Fruit fly (Drosophila melanogaster) whole organism, embryonic: ENCODE data around the gene CG42835.

Source experiments
- Antp ChIP-seq: fragments of 200-800 bp; sonication (Bioruptor generic); optimal IDR thresholded peaks from 3 replicates; lab custom pipeline; 2016; ENCODE audit warnings: missing biosample characterization, missing genetic modification characterization
- CG10321 ChIP-seq: fragments of 200-800 bp; sonication (Bioruptor generic); IDR thresholded peaks from 2 replicates; pipeline ENCODE4 v1.3.6; 2022; ENCODE audit warnings: missing biosample characterization, missing genetic modification characterization
- CG11247 ChIP-seq: fragments of 200-800 bp; sonication (Bioruptor generic); IDR thresholded peaks from 2 replicates; pipeline ENCODE4 v1.3.6; 2022; ENCODE audit warnings: missing biosample characterization, missing genetic modification characterization
- CG11560 ChIP-seq: fragments of 200-800 bp; sonication (Bioruptor generic); IDR thresholded peaks from 3 replicates; pipeline ENCODE4 v1.3.6; 2022; ENCODE audit warnings: missing biosample characterization, missing genetic modification characterization
- CG14014 ChIP-seq: fragments of 200-800 bp; sonication (Bioruptor generic); IDR thresholded peaks from 2 replicates; pipeline ENCODE4 v1.3.6; 2022; ENCODE audit warnings: missing biosample characterization, missing genetic modification characterization
- CG15601 ChIP-seq: fragments of 200-800 bp; sonication (Bioruptor generic); optimal IDR thresholded peaks from 3 replicates; lab custom pipeline; 2019; ENCODE audit warnings: missing biosample characterization, mild to moderate bottlenecking, missing genetic modification characterization, moderate library complexity
- CG16863 ChIP-seq: fragments of 200-800 bp; sonication (Bioruptor generic); optimal IDR thresholded peaks from 3 replicates; lab custom pipeline; 2016; ENCODE audit warnings: missing biosample characterization, missing genetic modification characterization
- CG2889 ChIP-seq: fragments of 200-800 bp; sonication (Bioruptor generic); IDR thresholded peaks from 3 replicates; pipeline ENCODE4 v1.3.6; 2022; ENCODE audit warnings: missing biosample characterization, missing genetic modification characterization
- CG31441 ChIP-seq: fragments of 200-800 bp; sonication (Bioruptor generic); IDR thresholded peaks from 2 replicates; pipeline ENCODE4 v1.3.6; 2022; ENCODE audit warnings: missing biosample characterization, missing genetic modification characterization
- CG4424 ChIP-seq: fragments of 200-800 bp; sonication (Bioruptor generic); optimal IDR thresholded peaks from 3 replicates; lab custom pipeline; 2016; ENCODE audit warnings: missing biosample characterization, missing genetic modification characterization
- CG4707 ChIP-seq: fragments of 200-800 bp; sonication (Bioruptor generic); optimal IDR thresholded peaks from 2 replicates; lab custom pipeline; 2018; ENCODE audit warnings: missing biosample characterization, mild to moderate bottlenecking, missing genetic modification characterization, moderate library complexity
- CG6654 ChIP-seq: fragments of 200-800 bp; sonication (Bioruptor generic); optimal IDR thresholded peaks from 2 replicates; lab custom pipeline; 2017; ENCODE audit warnings: missing biosample characterization, mild to moderate bottlenecking, missing genetic modification characterization
- CG7786 ChIP-seq: fragments of 200-800 bp; sonication (Bioruptor generic); optimal IDR thresholded peaks from 2 replicates; lab custom pipeline; 2016; ENCODE audit warnings: missing biosample characterization, missing genetic modification characterization
- CG9876 ChIP-seq: fragments of 200-800 bp; sonication (Bioruptor generic); optimal IDR thresholded peaks from 2 replicates; lab custom pipeline; 2016; ENCODE audit warnings: missing biosample characterization, missing genetic modification characterization
- CHES-1-like ChIP-seq: fragments of 200-800 bp; sonication (Bioruptor generic); optimal IDR thresholded peaks from 2 replicates; lab custom pipeline; 2016; ENCODE audit warnings: missing biosample characterization, missing genetic modification characterization
- CrebB ChIP-seq: fragments of 200-800 bp; sonication (Bioruptor generic); optimal IDR thresholded peaks from 3 replicates; lab custom pipeline; 2018; ENCODE audit warnings: missing biosample characterization, mild to moderate bottlenecking, missing genetic modification characterization
- D19A ChIP-seq: fragments of 200-800 bp; optimal IDR thresholded peaks from 3 replicates; lab custom pipeline; 2019; ENCODE audit warnings: missing biosample characterization, mild to moderate bottlenecking, missing genetic modification characterization, moderate library complexity
- Dbx ChIP-seq: fragments of 200-800 bp; sonication (Bioruptor generic); IDR thresholded peaks from 3 replicates; pipeline ENCODE4 v1.3.6; 2022; ENCODE audit warnings: missing biosample characterization, missing genetic modification characterization
- Dip3 ChIP-seq: fragments of 200-800 bp; sonication (Bioruptor generic); optimal IDR thresholded peaks from 3 replicates; lab custom pipeline; 2016; ENCODE audit warnings: missing biosample characterization, missing genetic modification characterization
- Fer2 ChIP-seq: fragments of 200-800 bp; sonication (Bioruptor generic); optimal IDR thresholded peaks from 2 replicates; lab custom pipeline; 2018; ENCODE audit warnings: missing biosample characterization, mild to moderate bottlenecking, missing genetic modification characterization, moderate library complexity
- Hmr ChIP-seq: fragments of 200-800 bp; sonication (Bioruptor generic); optimal IDR thresholded peaks from 3 replicates; lab custom pipeline; 2017; ENCODE audit warnings: mild to moderate bottlenecking, missing biosample characterization, missing genetic modification reagents, missing genetic modification characterization
- Hr51 ChIP-seq, 2 experiments: fragments of 200-800 bp; sonication (Bioruptor generic); optimal IDR thresholded peaks; 2 replicates in 1 of 2; 3 replicates in 1 of 2; lab custom pipeline; 2016 to 2018; ENCODE audit warnings: missing biosample characterization in 2 of 2, missing genetic modification characterization in 2 of 2, mild to moderate bottlenecking in 1 of 2, moderate library complexity in 1 of 2
- Lhr ChIP-seq: fragments of 200-800 bp; sonication (Bioruptor generic); optimal IDR thresholded peaks from 3 replicates; lab custom pipeline; 2017; ENCODE audit warnings: mild to moderate bottlenecking, missing biosample characterization, missing genetic modification reagents, missing genetic modification characterization
- MBD-R2 ChIP-seq: fragments of 200-800 bp; sonication (Bioruptor generic); IDR thresholded peaks from 2 replicates; pipeline ENCODE4 v1.3.6; 2022; ENCODE audit warnings: missing biosample characterization, missing genetic modification characterization
- Mad ChIP-seq: fragments of 200-800 bp; sonication (Bioruptor generic); optimal IDR thresholded peaks from 2 replicates; lab custom pipeline; 2016; ENCODE audit warnings: missing biosample characterization, missing genetic modification characterization
- Mrtf ChIP-seq: fragments of 200-800 bp; sonication (Bioruptor generic); IDR thresholded peaks from 3 replicates; pipeline ENCODE4 v1.3.6; 2022; ENCODE audit warnings: missing biosample characterization, missing genetic modification characterization
- Poxn ChIP-seq: fragments of 200-800 bp; sonication (Bioruptor generic); IDR thresholded peaks from 2 replicates; pipeline ENCODE4 v1.3.6; 2022; ENCODE audit warnings: missing biosample characterization, missing genetic modification characterization
- Ptx1 ChIP-seq: fragments of 200-800 bp; sonication (Bioruptor generic); IDR thresholded peaks from 2 replicates; pipeline ENCODE4 v1.3.6; 2022; ENCODE audit warnings: missing biosample characterization, missing genetic modification characterization
- YL-1 ChIP-seq: fragments of 200-800 bp; sonication (Bioruptor generic); optimal IDR thresholded peaks from 3 replicates; lab custom pipeline; 2017; ENCODE audit warnings: missing biosample characterization, mild to moderate bottlenecking, missing genetic modification characterization
- bowl ChIP-seq: fragments of 200-800 bp; sonication (Bioruptor generic); IDR thresholded peaks from 2 replicates; pipeline ENCODE4 v1.3.6; 2022; ENCODE audit warnings: missing biosample characterization, missing genetic modification characterization
- ci ChIP-seq: fragments of 200-800 bp; sonication (Bioruptor generic); IDR thresholded peaks from 3 replicates; pipeline ENCODE4 v1.3.6; 2022; ENCODE audit warnings: missing biosample characterization, missing genetic modification characterization
- dm ChIP-seq: fragments of 200-800 bp; sonication (Bioruptor generic); optimal IDR thresholded peaks from 3 replicates; lab custom pipeline; 2016; ENCODE audit warnings: missing biosample characterization, missing genetic modification characterization
- dpn ChIP-seq, 2 experiments: fragments of 200-800 bp; sonication (Bioruptor generic); optimal IDR thresholded peaks; 3 replicates each; lab custom pipeline; 2016; ENCODE audit warnings: missing biosample characterization in 2 of 2, missing genetic modification characterization in 2 of 2
- ftz-f1 ChIP-seq: fragments of 200-800 bp; sonication (Bioruptor generic); optimal IDR thresholded peaks from 2 replicates; lab custom pipeline; 2016; ENCODE audit warnings: missing biosample characterization, missing genetic modification characterization
- hb ChIP-seq: fragments of 200-800 bp; sonication (Bioruptor generic); IDR thresholded peaks from 3 replicates; pipeline ENCODE4 v1.3.6; 2022; ENCODE audit warnings: missing biosample characterization, missing genetic modification characterization; ENCODE audit not compliant: partially characterized antibody
- her ChIP-seq: fragments of 200-800 bp; sonication (Bioruptor generic); optimal IDR thresholded peaks from 2 replicates; lab custom pipeline; 2016; ENCODE audit warnings: missing biosample characterization, missing genetic modification characterization
- klu ChIP-seq: fragments of 200-800 bp; sonication (Bioruptor generic); IDR thresholded peaks from 2 replicates; pipeline ENCODE4 v1.3.6; 2022; ENCODE audit warnings: missing biosample characterization, missing genetic modification characterization
- pan ChIP-seq, 4 experiments: fragments of >200 bp in 3 of 4; fragments of 200-800 bp in 1 of 4; sonication (Bioruptor generic) in 1 of 4; optimal IDR thresholded peaks in 3 of 4; IDR thresholded peaks in 1 of 4; 2 replicates each; pipeline versions ENCODE4 v1.3.6 to Lab custom; 2017 to 2022; ENCODE audit warnings: missing biosample characterization in 2 of 4, missing genetic modification characterization in 2 of 4, mixed read lengths in 1 of 4
- pum ChIP-seq: fragments of 200-800 bp; sonication (Bioruptor generic); optimal IDR thresholded peaks from 2 replicates; lab custom pipeline; 2016; ENCODE audit warnings: missing biosample characterization, missing genetic modification characterization
- pzg ChIP-seq: fragments of 200-800 bp; sonication (Bioruptor generic); optimal IDR thresholded peaks from 3 replicates; lab custom pipeline; 2018; ENCODE audit warnings: missing biosample characterization, mild to moderate bottlenecking, missing genetic modification characterization, moderate library complexity
- repo ChIP-seq: fragments of 200-800 bp; sonication (Bioruptor generic); optimal IDR thresholded peaks from 2 replicates; lab custom pipeline; 2016; ENCODE audit warnings: missing biosample characterization, missing genetic modification characterization
- slbo ChIP-seq: fragments of 200-800 bp; sonication (Bioruptor generic); IDR thresholded peaks from 2 replicates; pipeline ENCODE4 v1.3.6; 2022; ENCODE audit warnings: missing biosample characterization, missing genetic modification characterization
- tna ChIP-seq: fragments of 200-800 bp; sonication (Bioruptor generic); IDR thresholded peaks from 2 replicates; pipeline ENCODE4 v1.3.6; 2022; ENCODE audit warnings: missing biosample characterization, missing genetic modification characterization; ENCODE audit not compliant: partially characterized antibody
- unc-4 ChIP-seq: fragments of 200-800 bp; sonication (Bioruptor generic); IDR thresholded peaks from 2 replicates; pipeline ENCODE4 v1.3.6; 2022; ENCODE audit warnings: missing biosample characterization, missing genetic modification characterization; ENCODE audit not compliant: partially characterized antibody
- usp ChIP-seq: fragments of >200 bp; optimal IDR thresholded peaks from 2 replicates; lab custom pipeline; 2017; ENCODE audit warnings: missing biosample characterization, missing genetic modification characterization

Gene CG42835

DNA sequence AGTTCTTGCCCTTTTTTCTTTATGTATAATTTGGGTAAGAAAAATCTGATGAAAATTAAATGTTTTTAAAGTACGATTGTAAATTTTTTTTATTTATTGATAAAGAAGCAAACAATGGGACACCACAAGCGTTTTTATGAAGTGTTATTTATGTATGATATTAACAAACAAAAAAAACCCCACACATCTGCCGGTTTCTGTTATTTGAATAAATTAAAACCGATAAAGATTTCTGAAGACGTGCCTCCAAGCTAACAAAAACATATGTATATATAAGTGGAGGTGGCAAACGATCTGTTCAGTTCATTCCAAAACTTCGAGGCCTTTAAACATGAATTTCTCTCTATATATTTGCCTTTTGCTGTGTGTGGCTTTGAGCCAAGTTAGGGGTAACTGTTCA lies 6.8 kb upstream of the CG42835 start, which contains the start of gene CG42822:
Gene CG42822, plus strand, starts transcription at position 301 of the 400 bp plus-strand sequence.
- no peak for TF ChIP-seq ftz-f1 (GFP tag; lab: Kevin White, UChicago)
- no peak for TF ChIP-seq D19A (tag; lab: Kevin White, UChicago)

DNA sequence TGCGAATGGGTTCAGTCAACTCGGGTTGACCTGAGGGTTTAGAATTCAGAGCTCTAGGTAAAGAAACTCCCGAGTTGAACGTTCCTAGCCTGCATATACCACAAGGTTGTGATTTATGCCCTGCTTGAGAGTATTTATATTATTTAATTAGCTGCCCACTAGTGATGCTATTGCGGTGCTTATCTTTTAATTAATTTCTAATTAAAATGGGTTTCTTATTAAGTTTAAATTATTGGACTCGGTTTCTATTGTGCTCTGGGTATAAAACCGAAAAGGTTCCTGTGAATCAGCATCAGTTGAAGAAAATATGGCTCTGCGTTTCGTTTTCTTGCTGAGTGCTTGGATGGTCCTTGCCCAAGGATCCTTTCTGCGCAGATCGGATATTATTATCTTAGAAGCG lies 5.0 kb upstream of the CG42835 start, which contains the start of gene CG5866:
Gene CG5866, plus strand, starts transcription at position 301 of the 400 bp plus-strand sequence.
- no peak for TF ChIP-seq repo (GFP tag; lab: Kevin White, UChicago)
- TF ChIP-seq Mad (GFP tag; lab: Kevin White, UChicago): no peak
- TF ChIP-seq MBD-R2 (GFP tag; lab: Robert Waterston, UW): no peak
- no peak for TF ChIP-seq klu
- TF ChIP-seq CG4707: no peak
- TF ChIP-seq CG9876 (GFP tag; lab: Kevin White, UChicago): no peak
- TF ChIP-seq pzg (GFP tag; lab: Kevin White, UChicago): no peak
- no peak for TF ChIP-seq Hr51 (GFP tag; optimal IDR thresholded peaks at IDR 0.05; lab: Kevin White, UChicago)
- TF ChIP-seq Dbx (GFP tag; lab: Robert Waterston, UW): no peak
- no peak for TF ChIP-seq usp
- TF ChIP-seq Poxn (GFP tag; lab: Robert Waterston, UW): no peak
- TF ChIP-seq CrebB (tag; lab: Kevin White, UChicago): no peak
- no peak for TF ChIP-seq ci (GFP tag; lab: Robert Waterston, UW)
- TF ChIP-seq, all 482 proteins: peak for 0

- no peak for TF ChIP-seq CG16863 (GFP tag; lab: Kevin White, UChicago)
- TF ChIP-seq CG15601 (tag; lab: Kevin White, UChicago): no peak
- TF ChIP-seq CG4424 (GFP tag; lab: Kevin White, UChicago): no peak
- TF ChIP-seq Ptx1 (GFP tag; lab: Robert Waterston, UW): no peak
- TF ChIP-seq her: no peak
- TF ChIP-seq Antp (GFP tag; lab: Kevin White, UChicago): no peak
- TF ChIP-seq CG10321: no peak
- no peak for TF ChIP-seq Dip3 (GFP tag; lab: Kevin White, UChicago)
- no peak for TF ChIP-seq Mad (GFP tag; lab: Kevin White, UChicago)
- TF ChIP-seq Lhr: no peak
- no peak for TF ChIP-seq CG14014 (GFP tag; lab: Robert Waterston, UW)
- TF ChIP-seq dm (GFP tag; lab: Kevin White, UChicago): no peak
- TF ChIP-seq CG2889 (GFP tag; lab: Robert Waterston, UW): no peak
These were observed 3.3 kb upstream of the CG42835 start, which contains the start of gene CG33333 for dm6 chr3R:17417167-17417566. CG33333 (plus strand) TSS chr3R:17417467.

DNA sequence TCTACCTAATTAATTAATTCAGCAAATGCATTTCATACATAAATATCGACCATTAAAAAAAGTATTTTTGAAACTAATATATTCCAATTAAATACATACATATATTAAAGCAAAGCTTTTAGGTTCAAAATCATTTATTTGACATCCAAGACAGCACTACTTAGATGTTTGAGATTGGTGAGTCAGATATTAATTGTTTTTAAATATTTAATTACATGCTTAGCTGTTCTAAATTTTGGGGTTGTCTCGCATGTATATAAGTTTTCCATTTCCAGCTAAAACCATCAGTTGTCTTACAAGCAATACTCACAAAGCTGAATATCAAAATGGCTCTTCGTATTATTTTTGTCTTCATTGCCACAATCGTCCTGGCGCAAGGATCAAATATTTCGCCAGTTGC lies 2.0 kb upstream of the CG42835 start, which contains the start of gene CG42834:
Gene CG42834, plus strand, starts transcription at position 301 of the 400 bp plus-strand sequence.
- no peak for TF ChIP-seq Fer2 (tag; lab: Kevin White, UChicago)
- TF ChIP-seq Hmr (GFP tag; lab: Kevin White, UChicago): no peak

- TF ChIP-seq CG6654 (GFP tag; lab: Kevin White, UChicago) (no peak), CG11560 (tag; lab: Robert Waterston, UW) (no peak), tna (GFP tag; lab: Robert Waterston, UW) (no peak), YL-1 (no peak), CHES-1-like (GFP tag; lab: Kevin White, UChicago) (no peak), pum (GFP tag; lab: Kevin White, UChicago) (no peak), CG31441 (no peak), slbo (GFP tag; lab: Robert Waterston, UW) (no peak), CG11247 (GFP tag; lab: Robert Waterston, UW) (no peak), Mrtf (GFP tag; lab: Robert Waterston, UW) (no peak), bowl (GFP tag; lab: Robert Waterston, UW) (no peak), dpn (GFP tag; optimal IDR thresholded peaks at IDR 0.05; lab: Kevin White, UChicago) (no peak), hb (GFP tag; lab: Robert Waterston, UW) (no peak), CG7786 (no peak), unc-4 (no peak), pan (optimal IDR thresholded peaks at IDR 0.05; lab: Kevin White, UChicago) (no peak), pan (GFP tag; optimal IDR thresholded peaks at IDR 0.05 in 1 of 2, IDR thresholded peaks at IDR 0.05 in 1 of 2) (no peak)
These were observed 1.7 kb downstream of the CG42835 start, which contains the start of gene CG14332 for dm6 chr3R:17422102-17422501. CG14332 (minus strand) TSS chr3R:17422202.
